Fruit fly (Drosophila melanogaster) whole organism, embryonic: ENCODE measurements around the gene Irc.

ENCODE experiments used
- Atf-2 ChIP-seq: fragments of 200-800 bp; sonication (Bioruptor generic); optimal IDR thresholded peaks from 2 replicates; lab custom pipeline; 2016; ENCODE audit warnings: missing biosample characterization, missing genetic modification characterization
- Awh ChIP-seq: fragments of 200-800 bp; sonication (Bioruptor generic); IDR thresholded peaks from 2 replicates; pipeline ENCODE4, ENCODE4 v1.3.6; 2022; ENCODE audit warnings: missing biosample characterization, missing genetic modification characterization
- B-H2 ChIP-seq: fragments of 200-800 bp; sonication (Bioruptor generic); optimal IDR thresholded peaks from 2 replicates; lab custom pipeline; 2018; ENCODE audit warnings: missing biosample characterization, mild to moderate bottlenecking, missing genetic modification characterization
- Bgb ChIP-seq: fragments of 200-800 bp; sonication (Bioruptor generic); IDR thresholded peaks from 2 replicates; pipeline ENCODE4 v1.3.6; 2022; ENCODE audit warnings: missing biosample characterization, missing genetic modification characterization; ENCODE audit not compliant: partially characterized antibody
- CG10543 ChIP-seq: fragments of 200-800 bp; sonication (Bioruptor generic); optimal IDR thresholded peaks from 3 replicates; lab custom pipeline; 2017; ENCODE audit warnings: missing biosample characterization, mild to moderate bottlenecking, missing genetic modification characterization, moderate library complexity
- CG11723 ChIP-seq: fragments of 200-800 bp; sonication (Bioruptor generic); optimal IDR thresholded peaks from 2 replicates; lab custom pipeline; 2017; ENCODE audit warnings: missing biosample characterization, mild to moderate bottlenecking, missing genetic modification characterization
- CG12071 ChIP-seq: fragments of 200-800 bp; sonication (Bioruptor generic); optimal IDR thresholded peaks from 3 replicates; lab custom pipeline; 2018; ENCODE audit warnings: missing biosample characterization, mild to moderate bottlenecking, missing genetic modification characterization
- CG15011 ChIP-seq: fragments of 200-800 bp; sonication (Bioruptor generic); optimal IDR thresholded peaks from 3 replicates; lab custom pipeline; 2018; ENCODE audit warnings: missing biosample characterization, mild to moderate bottlenecking, missing genetic modification characterization
- CG1602 ChIP-seq: fragments of 200-800 bp; sonication (Bioruptor generic); optimal IDR thresholded peaks from 3 replicates; lab custom pipeline; 2016; ENCODE audit warnings: missing biosample characterization, missing genetic modification characterization
- CG16815 ChIP-seq: fragments of 200-800 bp; sonication (Bioruptor generic); optimal IDR thresholded peaks from 3 replicates; lab custom pipeline; 2017; ENCODE audit warnings: missing biosample characterization, mild to moderate bottlenecking, missing genetic modification characterization
- CG17359 ChIP-seq: fragments of 200-800 bp; sonication (Bioruptor generic); optimal IDR thresholded peaks from 3 replicates; lab custom pipeline; 2018; ENCODE audit warnings: missing biosample characterization, mild to moderate bottlenecking, missing genetic modification characterization, moderate library complexity
- CG17568 ChIP-seq: fragments of 200-800 bp; sonication (Bioruptor generic); optimal IDR thresholded peaks from 2 replicates; lab custom pipeline; 2018; ENCODE audit warnings: missing biosample characterization, mild to moderate bottlenecking, missing genetic modification characterization, moderate library complexity
- CG1832 ChIP-seq: fragments of 200-800 bp; sonication (Bioruptor generic); optimal IDR thresholded peaks from 2 replicates; lab custom pipeline; 2017; ENCODE audit warnings: missing biosample characterization, mild to moderate bottlenecking, missing genetic modification characterization, inconsistent platforms
- CG2120 ChIP-seq: fragments of 200-800 bp; sonication (Bioruptor generic); optimal IDR thresholded peaks from 3 replicates; lab custom pipeline; 2016; ENCODE audit warnings: missing biosample characterization, missing genetic modification characterization
- CG3163 ChIP-seq: fragments of 200-800 bp; sonication (Bioruptor generic); optimal IDR thresholded peaks from 3 replicates; lab custom pipeline; 2016; ENCODE audit warnings: missing biosample characterization, missing genetic modification characterization
- CG33557 ChIP-seq: fragments of 200-800 bp; sonication (Bioruptor generic); optimal IDR thresholded peaks from 2 replicates; lab custom pipeline; 2019; ENCODE audit warnings: missing biosample characterization, mild to moderate bottlenecking, missing genetic modification characterization, moderate library complexity
- CG42726 ChIP-seq: fragments of 200-800 bp; sonication (Bioruptor generic); IDR thresholded peaks from 2 replicates; pipeline ENCODE4 v1.3.6; 2022; ENCODE audit warnings: missing biosample characterization, missing genetic modification characterization; ENCODE audit not compliant: partially characterized antibody
- CG6254 ChIP-seq: fragments of 200-800 bp; sonication (Bioruptor generic); optimal IDR thresholded peaks from 3 replicates; lab custom pipeline; 2017; ENCODE audit warnings: mild to moderate bottlenecking, missing biosample characterization, missing genetic modification reagents, missing genetic modification characterization
- CG6791 ChIP-seq: fragments of 200-800 bp; sonication (Bioruptor generic); IDR thresholded peaks from 3 replicates; pipeline ENCODE4 v1.3.6; 2022; ENCODE audit warnings: missing biosample characterization, missing genetic modification characterization; ENCODE audit not compliant: partially characterized antibody
- CG8765 ChIP-seq: fragments of 200-800 bp; sonication (Bioruptor generic); IDR thresholded peaks from 2 replicates; pipeline ENCODE4 v1.3.6; 2022; ENCODE audit warnings: missing biosample characterization, missing genetic modification characterization
- CG9215 ChIP-seq: fragments of 200-800 bp; sonication (Bioruptor generic); IDR thresholded peaks from 2 replicates; pipeline ENCODE4 v1.3.6; 2022; ENCODE audit warnings: missing biosample characterization, missing genetic modification characterization
- CG9727 ChIP-seq: fragments of 200-800 bp; sonication (Bioruptor generic); optimal IDR thresholded peaks from 3 replicates; lab custom pipeline; 2017; ENCODE audit warnings: missing biosample characterization, mild to moderate bottlenecking, missing genetic modification characterization
- CHES-1-like ChIP-seq: fragments of 200-800 bp; sonication (Bioruptor generic); optimal IDR thresholded peaks from 2 replicates; lab custom pipeline; 2016; ENCODE audit warnings: missing biosample characterization, missing genetic modification characterization
- Dip3 ChIP-seq: fragments of 200-800 bp; sonication (Bioruptor generic); optimal IDR thresholded peaks from 3 replicates; lab custom pipeline; 2016; ENCODE audit warnings: missing biosample characterization, missing genetic modification characterization
- Dll ChIP-seq: fragments of 200-800 bp; sonication (Bioruptor generic); IDR thresholded peaks from 4 replicates; pipeline ENCODE4 v1.3.6; 2022; ENCODE audit warnings: missing biosample characterization, missing genetic modification characterization; ENCODE audit not compliant: partially characterized antibody
- H15 ChIP-seq: fragments of 200-800 bp; sonication (Bioruptor generic); IDR thresholded peaks from 3 replicates; pipeline ENCODE4 v1.3.6; 2022; ENCODE audit warnings: missing biosample characterization, missing genetic modification characterization
- HLH54F ChIP-seq: fragments of 200-800 bp; sonication (Bioruptor generic); optimal IDR thresholded peaks from 3 replicates; lab custom pipeline; 2016; ENCODE audit warnings: missing biosample characterization, missing genetic modification characterization
- Optix ChIP-seq: fragments of 200-800 bp; sonication (Bioruptor generic); IDR thresholded peaks from 3 replicates; pipeline ENCODE4 v1.3.6; 2022; ENCODE audit warnings: missing biosample characterization, missing genetic modification characterization
- Ravus ChIP-seq: fragments of 200-800 bp; sonication (Bioruptor generic); IDR thresholded peaks from 2 replicates; pipeline ENCODE4 v1.3.6; 2022; ENCODE audit warnings: missing biosample characterization, missing genetic modification characterization
- Sry-β ChIP-seq: fragments of 200-800 bp; sonication (Bioruptor generic); optimal IDR thresholded peaks from 2 replicates; lab custom pipeline; 2018; ENCODE audit warnings: missing biosample characterization, mild to moderate bottlenecking, missing genetic modification characterization, moderate library complexity
- Sry-δ ChIP-seq: fragments of 200-800 bp; sonication (Bioruptor generic); optimal IDR thresholded peaks from 2 replicates; lab custom pipeline; 2016; ENCODE audit warnings: missing biosample characterization, missing genetic modification characterization
- Xrp1 ChIP-seq: fragments of 200-800 bp; sonication (Bioruptor generic); IDR thresholded peaks from 2 replicates; pipeline ENCODE4 v1.3.6; 2022; ENCODE audit warnings: missing biosample characterization, missing genetic modification characterization
- ab ChIP-seq: fragments of 200-800 bp; sonication (Bioruptor generic); optimal IDR thresholded peaks from 2 replicates; lab custom pipeline; 2016; ENCODE audit warnings: missing biosample characterization, missing genetic modification characterization
- ac ChIP-seq: fragments of 200-800 bp; sonication (Bioruptor generic); optimal IDR thresholded peaks from 3 replicates; lab custom pipeline; 2017; ENCODE audit warnings: missing biosample characterization, mild to moderate bottlenecking, missing genetic modification characterization
- ap ChIP-seq: fragments of 200-800 bp; sonication (Bioruptor generic); IDR thresholded peaks from 2 replicates; pipeline ENCODE4 v1.3.6; 2022; ENCODE audit warnings: missing biosample characterization, missing genetic modification characterization
- br ChIP-seq: fragments of >200 bp; optimal IDR thresholded peaks from 2 replicates; lab custom pipeline; 2017
- disco-r ChIP-seq: fragments of 200-800 bp; sonication (Bioruptor generic); optimal IDR thresholded peaks from 2 replicates; lab custom pipeline; 2016; ENCODE audit warnings: missing biosample characterization, missing genetic modification characterization
- eyg ChIP-seq: fragments of 200-800 bp; sonication (Bioruptor generic); optimal IDR thresholded peaks from 3 replicates; lab custom pipeline; 2016; ENCODE audit warnings: missing biosample characterization, missing genetic modification characterization
- gcm2 ChIP-seq: fragments of 200-800 bp; sonication (Bioruptor generic); optimal IDR thresholded peaks from 2 replicates; lab custom pipeline; 2016; ENCODE audit warnings: missing biosample characterization, missing genetic modification characterization
- ken ChIP-seq: fragments of 200-800 bp; sonication (Bioruptor generic); IDR thresholded peaks from 3 replicates; pipeline ENCODE4 v1.3.6; 2022; ENCODE audit warnings: missing biosample characterization, missing genetic modification characterization
- mld ChIP-seq: fragments of 200-800 bp; sonication (Bioruptor generic); IDR thresholded peaks from 3 replicates; pipeline ENCODE4 v1.3.6; 2022; ENCODE audit warnings: missing biosample characterization, missing genetic modification characterization; ENCODE audit not compliant: partially characterized antibody
- pho ChIP-seq: fragments of 200-800 bp; sonication (Bioruptor generic); optimal IDR thresholded peaks from 2 replicates; lab custom pipeline; 2016; ENCODE audit warnings: missing biosample characterization, missing genetic modification characterization
- scrt ChIP-seq: fragments of 200-800 bp; sonication (Bioruptor generic); optimal IDR thresholded peaks from 2 replicates; lab custom pipeline; 2018; ENCODE audit warnings: missing biosample characterization, mild to moderate bottlenecking, missing genetic modification characterization, moderate library complexity
- sd ChIP-seq: fragments of 200-800 bp; sonication (Bioruptor generic); optimal IDR thresholded peaks from 3 replicates; lab custom pipeline; 2018; ENCODE audit warnings: missing biosample characterization, mild to moderate bottlenecking, missing genetic modification characterization, moderate library complexity
- ttk ChIP-seq: fragments of 200-800 bp; sonication (Bioruptor generic); IDR thresholded peaks from 2 replicates; pipeline ENCODE4 v2.1.2; 2022; ENCODE audit warnings: missing biosample characterization, missing genetic modification characterization
- tx ChIP-seq: fragments of 200-800 bp; sonication (Bioruptor generic); optimal IDR thresholded peaks from 2 replicates; lab custom pipeline; 2016; ENCODE audit warnings: missing biosample characterization, missing genetic modification characterization
- wdn ChIP-seq: fragments of 200-800 bp; sonication (Bioruptor generic); IDR thresholded peaks from 2 replicates; pipeline ENCODE4 v1.3.6; 2022; ENCODE audit warnings: missing biosample characterization, missing genetic modification characterization
- yki ChIP-seq: fragments of >200 bp; optimal IDR thresholded peaks from 3 replicates; lab custom pipeline; 2018
- zf30C ChIP-seq: fragments of 200-800 bp; sonication (Bioruptor generic); optimal IDR thresholded peaks from 3 replicates; lab custom pipeline; 2018; ENCODE audit warnings: missing biosample characterization, mild to moderate bottlenecking, missing genetic modification characterization

The Irc gene

dm6 chr3R:17056183-17056904 is 53.7 kb downstream of the Irc start (continued):
- 0 out of 2 replicates have a peak, but pooled peaks have one; percentile 56 for TF ChIP-seq CG8765 (GFP tag; lab: Robert Waterston, UW)
- no peak for TF ChIP-seq Optix (GFP tag; lab: Robert Waterston, UW)
- TF ChIP-seq CG11723 (GFP tag; lab: Kevin White, UChicago): no peak
- TF ChIP-seq zf30C (GFP tag; lab: Kevin White, UChicago): peak; percentile 33
- no peak for TF ChIP-seq Atf-2 (GFP tag; lab: Kevin White, UChicago)
- TF ChIP-seq ken (GFP tag; lab: Robert Waterston, UW): 0 out of 3 replicates have a peak, but pooled peaks have one; percentile 4
- no peak for TF ChIP-seq disco-r (GFP tag; lab: Kevin White, UChicago)
- TF ChIP-seq gcm2: no peak
- TF ChIP-seq sd (tag; lab: Kevin White, UChicago): peak; percentile 99
- no peak for TF ChIP-seq br (lab: Kevin White, UChicago)
- no peak for TF ChIP-seq ab
- TF ChIP-seq CG17359: no peak
- TF ChIP-seq CG3163 (GFP tag; lab: Kevin White, UChicago): peak; percentile 31
- TF ChIP-seq tx: no peak
- TF ChIP-seq H15 (GFP tag; lab: Robert Waterston, UW): no peak
- TF ChIP-seq CG1602: no peak
- TF ChIP-seq HLH54F (GFP tag; lab: Kevin White, UChicago): no peak
- peak; percentile 77 for TF ChIP-seq scrt (GFP tag; lab: Kevin White, UChicago)
- TF ChIP-seq CG1832: peak; percentile 92
- peak; percentile 18 for TF ChIP-seq Dip3
- peak; percentile 57; the same call in 1 of the 3 replicates for TF ChIP-seq mld
- TF ChIP-seq ap (GFP tag; lab: Robert Waterston, UW): no peak
- TF ChIP-seq pho (GFP tag; lab: Kevin White, UChicago): no peak
- TF ChIP-seq Sry-δ (GFP tag; lab: Kevin White, UChicago): no peak
- no peak for TF ChIP-seq CG17568 (GFP tag; lab: Kevin White, UChicago)
- no peak for TF ChIP-seq CG16815 (GFP tag; lab: Kevin White, UChicago)
- no peak for TF ChIP-seq yki (lab: Kevin White, UChicago)
- no peak for TF ChIP-seq CG6254 (GFP tag; lab: Kevin White, UChicago)
- no peak for TF ChIP-seq ac (GFP tag; lab: Kevin White, UChicago)
- TF ChIP-seq Xrp1: no peak
- TF ChIP-seq Ravus: no peak
- no peak; the same call in 2 of the 3 replicates for TF ChIP-seq CG6791
- no peak for TF ChIP-seq Awh (GFP tag; lab: Robert Waterston, UW)
- peak; percentile 15 for TF ChIP-seq CG2120 (GFP tag; lab: Kevin White, UChicago)
- 0 out of 2 replicates have a peak, but pooled peaks have one; percentile 15 for TF ChIP-seq ttk (GFP tag; lab: Robert Waterston, UW)
- TF ChIP-seq eyg (GFP tag; lab: Kevin White, UChicago): no peak
- TF ChIP-seq Sry-β (GFP tag; lab: Kevin White, UChicago): no peak
- peak; percentile 24 for TF ChIP-seq B-H2 (GFP tag; lab: Kevin White, UChicago)
- peak; percentile 98 for TF ChIP-seq CG10543 (GFP tag; lab: Kevin White, UChicago)
- TF ChIP-seq wdn (GFP tag; lab: Robert Waterston, UW): 0 out of 2 replicates have a peak, but pooled peaks have one; percentile 7
- TF ChIP-seq CG15011 (GFP tag; lab: Kevin White, UChicago): no peak
- peak; percentile 37 for TF ChIP-seq CHES-1-like (GFP tag; lab: Kevin White, UChicago)
- TF ChIP-seq Dll (GFP tag; lab: Robert Waterston, UW): 0 out of 4 replicates have a peak, but pooled peaks have one; percentile 44
- TF ChIP-seq CG9727 (GFP tag; lab: Kevin White, UChicago): peak; percentile 24
- peak; percentile 15; the same call in 1 of the 2 replicates for TF ChIP-seq Bgb (GFP tag; lab: Robert Waterston, UW)
- TF ChIP-seq CG42726: 0 out of 2 replicates have a peak, but pooled peaks have one; percentile 18
- no peak for TF ChIP-seq CG12071
- no peak for TF ChIP-seq CG9215 (GFP tag; lab: Robert Waterston, UW)
- no peak for TF ChIP-seq CG33557 (GFP tag; lab: Kevin White, UChicago)
